Worm (Caenorhabditis elegans): Measurements from ENCODE around the gene exos-1.

The exos-1 gene

ce11 chrIII:11008869-11009268, at the start of gene exos-1:
Gene exos-1, plus strand, starts transcription at chrIII:11009043.
- no peak for TF ChIP-seq W03F9.2 (tag; optimal IDR thresholded peaks at IDR 0.05)
- TF ChIP-seq dao-5 (tag; optimal IDR thresholded peaks at IDR 0.05): no peak
- TF ChIP-seq him-1 (tag; optimal IDR thresholded peaks at IDR 0.05): no peak

ce11 chrIII:10960387-10960786, 48.5 kb upstream of the exos-1 start:
- no peak for TF ChIP-seq W03F9.2 (tag; optimal IDR thresholded peaks at IDR 0.05)
- TF ChIP-seq dao-5 (tag; optimal IDR thresholded peaks at IDR 0.05): no peak
- no peak for TF ChIP-seq him-1 (tag; optimal IDR thresholded peaks at IDR 0.05)

- TF ChIP-seq him-1 (tag; optimal IDR thresholded peaks at IDR 0.05): no peak
- no peak for TF ChIP-seq dao-5 (tag; optimal IDR thresholded peaks at IDR 0.05)
- TF ChIP-seq W03F9.2 (tag; optimal IDR thresholded peaks at IDR 0.05): no peak
Observed at ce11 chrIII:10962910-10963309, 45.9 kb upstream of the exos-1 start.

ce11 chrIII:10967010-10967409, 41.8 kb upstream of the exos-1 start, which contains the start of gene W05B2.2:
Gene W05B2.2, minus strand, starts transcription at chrIII:10967110.
- TF ChIP-seq W03F9.2 (tag; optimal IDR thresholded peaks at IDR 0.05) (no peak), him-1 (tag; optimal IDR thresholded peaks at IDR 0.05) (no peak), dao-5 (tag; optimal IDR thresholded peaks at IDR 0.05) (no peak)

- no peak for TF ChIP-seq dao-5 (tag; optimal IDR thresholded peaks at IDR 0.05)
- TF ChIP-seq W03F9.2 (tag; optimal IDR thresholded peaks at IDR 0.05): no peak
- TF ChIP-seq him-1 (tag; optimal IDR thresholded peaks at IDR 0.05): no peak
Observed at ce11 chrIII:10969644-10970043, 39.2 kb upstream of the exos-1 start, which contains the start of gene dhc-4. Gene dhc-4, plus strand, starts transcription at chrIII:10969944.

- no peak for TF ChIP-seq him-1 (tag; optimal IDR thresholded peaks at IDR 0.05)
- TF ChIP-seq dao-5 (tag; optimal IDR thresholded peaks at IDR 0.05): no peak
- TF ChIP-seq W03F9.2 (tag; optimal IDR thresholded peaks at IDR 0.05): no peak
Observed at ce11 chrIII:10976580-10976979, 32.3 kb upstream of the exos-1 start.

ce11 chrIII:10981555-10981954, 27.3 kb upstream of the exos-1 start:
- TF ChIP-seq him-1 (tag; optimal IDR thresholded peaks at IDR 0.05) (no peak), dao-5 (tag; optimal IDR thresholded peaks at IDR 0.05) (no peak), W03F9.2 (tag; optimal IDR thresholded peaks at IDR 0.05) (no peak)

- no peak for TF ChIP-seq dao-5 (tag; optimal IDR thresholded peaks at IDR 0.05)
- no peak for TF ChIP-seq W03F9.2 (tag; optimal IDR thresholded peaks at IDR 0.05)
- no peak for TF ChIP-seq him-1 (tag; optimal IDR thresholded peaks at IDR 0.05)
Observed at ce11 chrIII:10983153-10983552, 25.7 kb upstream of the exos-1 start, which contains the start of gene col-92. Gene col-92, minus strand, starts transcription at chrIII:10983253.

ce11 chrIII:10985559-10986036, 23.2 kb upstream of the exos-1 start, which contains the start of gene col-93:
Gene col-93, minus strand, starts transcription at chrIII:10985609.
- TF ChIP-seq dao-5 (tag; optimal IDR thresholded peaks at IDR 0.05) (no peak), him-1 (tag; optimal IDR thresholded peaks at IDR 0.05) (no peak), W03F9.2 (tag; optimal IDR thresholded peaks at IDR 0.05) (no peak)

ce11 chrIII:10987561-10988184, 21.2 kb upstream of the exos-1 start, which contains the start of gene col-94:
Gene col-94, minus strand, starts transcription at chrIII:10987873.
- TF ChIP-seq dao-5 (tag; optimal IDR thresholded peaks at IDR 0.05): no peak
- no peak for TF ChIP-seq W03F9.2 (tag; optimal IDR thresholded peaks at IDR 0.05)
- no peak for TF ChIP-seq him-1 (tag; optimal IDR thresholded peaks at IDR 0.05)

ce11 chrIII:10989491-10990032, 19.3 kb upstream of the exos-1 start:
- peak; percentile 97 for TF ChIP-seq him-1 (tag; optimal IDR thresholded peaks at IDR 0.05)
- TF ChIP-seq W03F9.2 (tag; optimal IDR thresholded peaks at IDR 0.05): peak; percentile 81
- peak; percentile 89 for TF ChIP-seq dao-5 (tag; optimal IDR thresholded peaks at IDR 0.05)

ce11 chrIII:10994085-10994484, 14.8 kb upstream of the exos-1 start:
- TF ChIP-seq dao-5 (tag; optimal IDR thresholded peaks at IDR 0.05) (no peak), him-1 (tag; optimal IDR thresholded peaks at IDR 0.05) (no peak), W03F9.2 (tag; optimal IDR thresholded peaks at IDR 0.05) (no peak)

ce11 chrIII:10995156-10995555, 13.7 kb upstream of the exos-1 start, which contains the start of gene dmsr-5:
Gene dmsr-5, minus strand, starts transcription at chrIII:10995256.
- TF ChIP-seq him-1 (tag; optimal IDR thresholded peaks at IDR 0.05) (no peak), dao-5 (tag; optimal IDR thresholded peaks at IDR 0.05) (no peak), W03F9.2 (tag; optimal IDR thresholded peaks at IDR 0.05) (no peak)

- TF ChIP-seq W03F9.2 (tag; optimal IDR thresholded peaks at IDR 0.05): no peak
- no peak for TF ChIP-seq him-1 (tag; optimal IDR thresholded peaks at IDR 0.05)
- TF ChIP-seq dao-5 (tag; optimal IDR thresholded peaks at IDR 0.05): no peak
Observed at ce11 chrIII:11002808-11003207, 6.0 kb upstream of the exos-1 start.
